Worm (Caenorhabditis elegans) whole organism, mixed stage, embryonic: ENCODE measurements around the gene ZC395.11.

Experiments used
- blmp-1 ChIP-seq: fragments of 150-350 bp; optimal IDR thresholded peaks from 2 replicates; lab custom pipeline; 2014; ENCODE audit warnings: missing biosample characterization, missing genetic modification characterization
- ceh-39 ChIP-seq: fragments of 150-350 bp; optimal IDR thresholded peaks from 2 replicates; lab custom pipeline; 2014; ENCODE audit warnings: missing biosample characterization, missing genetic modification characterization
- ceh-43 ChIP-seq: fragments of 200-800 bp; sonication (Bioruptor generic); optimal IDR thresholded peaks from 2 replicates; lab custom pipeline; 2018; ENCODE audit warnings: mild to moderate bottlenecking, missing genetic modification characterization, moderate library complexity, missing compliant biosample characterization
- ces-1 ChIP-seq: fragments of 150-350 bp; optimal IDR thresholded peaks from 2 replicates; lab custom pipeline; 2014; ENCODE audit warnings: missing biosample characterization, missing genetic modification reagents, missing genetic modification characterization
- elt-3 ChIP-seq: fragments of 150-350 bp; optimal IDR thresholded peaks from 2 replicates; lab custom pipeline; 2014; ENCODE audit warnings: missing biosample characterization, missing genetic modification characterization
- nhr-12 ChIP-seq: fragments of 150-350 bp; optimal IDR thresholded peaks from 2 replicates; lab custom pipeline; 2014; ENCODE audit warnings: missing biosample characterization, missing genetic modification characterization
- nhr-237 ChIP-seq: fragments of 150-350 bp; optimal IDR thresholded peaks from 2 replicates; lab custom pipeline; 2014; ENCODE audit warnings: missing biosample characterization, missing genetic modification characterization
- nhr-28 ChIP-seq: fragments of 150-350 bp; optimal IDR thresholded peaks from 2 replicates; lab custom pipeline; 2014; ENCODE audit warnings: missing biosample characterization, missing genetic modification characterization
- nhr-76 ChIP-seq: sonication (generic microtip); optimal IDR thresholded peaks from 2 replicates; lab custom pipeline; 2017; ENCODE audit warnings: missing biosample characterization, missing genetic modification characterization
- sem-2 ChIP-seq: fragments of 200-800 bp; sonication (Bioruptor generic); optimal IDR thresholded peaks from 2 replicates; lab custom pipeline; 2018; ENCODE audit warnings: mild to moderate bottlenecking, missing genetic modification characterization, missing compliant biosample characterization
- sptf-1 ChIP-seq: sonication (generic microtip); optimal IDR thresholded peaks from 2 replicates; lab custom pipeline; 2017; ENCODE audit warnings: mild to moderate bottlenecking, missing genetic modification characterization, moderate library complexity, missing compliant biosample characterization
- unc-120 ChIP-seq: sonication (generic microtip); optimal IDR thresholded peaks from 2 replicates; lab custom pipeline; 2017; ENCODE audit warnings: missing genetic modification characterization, missing compliant biosample characterization; ENCODE audit not compliant: poor library complexity, severe bottlenecking
- unc-39 ChIP-seq: fragments of 150-350 bp; optimal IDR thresholded peaks from 2 replicates; lab custom pipeline; 2014; ENCODE audit warnings: missing biosample characterization, missing genetic modification characterization

- no peak for TF ChIP-seq nhr-12 (tag; lab: Kevin White, UChicago)
- TF ChIP-seq elt-3, result no peak
- no peak for TF ChIP-seq blmp-1 (tag; lab: Kevin White, UChicago)
- TF ChIP-seq sptf-1, result no peak
- no peak for TF ChIP-seq ces-1
- no peak for TF ChIP-seq ceh-39 (tag; lab: Kevin White, UChicago)
- TF ChIP-seq nhr-28 (tag; lab: Kevin White, UChicago), result no peak
- TF ChIP-seq sem-2 (GFP tag; lab: Kevin White, UChicago), result no peak
- no peak for TF ChIP-seq nhr-76 (tag; lab: Kevin White, UChicago)
- TF ChIP-seq nhr-237 (tag; lab: Kevin White, UChicago), result no peak
- no peak for TF ChIP-seq ceh-43 (GFP tag; lab: Kevin White, UChicago)
- TF ChIP-seq unc-39 (tag; lab: Kevin White, UChicago), result no peak
- no peak for TF ChIP-seq unc-120 (tag; lab: Kevin White, UChicago)
Measured at ce11 chrIII:5263299-5263993, 22.7 kb downstream of the ZC395.11 start, which contains the start of the genes C34E10.9 and hap-1.
